Fruit fly (Drosophila melanogaster) whole organism, prepupa: ENCODE results near the gene CG13720.

ENCODE experiments used
- CG34406 ChIP-seq: fragments of 200-800 bp; sonication (Bioruptor generic); optimal IDR thresholded peaks from 3 replicates; lab custom pipeline; 2016; ENCODE audit warnings: missing biosample characterization, missing genetic modification characterization
- achi ChIP-seq: fragments of 200-800 bp; sonication (Bioruptor generic); optimal IDR thresholded peaks from 3 replicates; lab custom pipeline; 2016; ENCODE audit warnings: missing biosample characterization, missing genetic modification characterization
- dsx ChIP-seq: fragments of 200-800 bp; optimal IDR thresholded peaks from 3 replicates; lab custom pipeline; 2019; ENCODE audit warnings: missing biosample characterization, mild to moderate bottlenecking, missing genetic modification characterization, moderate library complexity; ENCODE audit not compliant: poor library complexity, severe bottlenecking
- lz ChIP-seq: fragments of 200-800 bp; sonication (Bioruptor generic); optimal IDR thresholded peaks from 3 replicates; lab custom pipeline; 2016; ENCODE audit warnings: missing biosample characterization, missing genetic modification characterization

- no peak for TF ChIP-seq dsx (GFP tag; lab: Kevin White, UChicago)
- TF ChIP-seq lz, result no peak
- TF ChIP-seq CG34406 (GFP tag; lab: Kevin White, UChicago), result no peak
- no peak for TF ChIP-seq achi (GFP tag; lab: Kevin White, UChicago)
Observed at dm6 chr3L:4482509-4482908, 17.8 kb downstream of the CG13720 start, which contains the start of gene CG11350.
